Worm (Caenorhabditis elegans) whole organism, L4 larva: ENCODE measurements around the gene rpl-33.
"Not testable (repeated sequence)": the region's sequence is repeated elsewhere in the genome, so short reads cannot be mapped to it uniquely, and the experiment has no call there.

ENCODE experiments used
- R02D3.7 ChIP-seq: fragments of 150-350 bp; sonication (generic microtip); optimal IDR thresholded peaks from 3 replicates; lab custom pipeline; 2014; ENCODE audit warnings: missing biosample characterization, missing genetic modification characterization
- ama-1 ChIP-seq: fragments of 150-350 bp; optimal IDR thresholded peaks from 2 replicates; lab custom pipeline; 2014; ENCODE audit warnings: inconsistent platforms, mixed read lengths
- daf-12 ChIP-seq: fragments of 150-350 bp; optimal IDR thresholded peaks from 2 replicates; lab custom pipeline; 2014; ENCODE audit warnings: missing biosample characterization, missing genetic modification reagents, missing genetic modification characterization
- egl-43 ChIP-seq: fragments of 200-800 bp; sonication (Bioruptor generic); IDR thresholded peaks from 2 replicates; pipeline ENCODE4 v1.3.6; 2022; ENCODE audit warnings: missing genetic modification reagents, missing genetic modification characterization, missing compliant biosample characterization
- hif-1 ChIP-seq, 2 experiments: sonication (generic microtip); optimal IDR thresholded peaks; 2 replicates each; lab custom pipeline; 2016 to 2017; ENCODE audit warnings: missing compliant biosample characterization in 2 of 2, missing genetic modification characterization in 2 of 2, missing genetic modification reagents in 2 of 2, missing genotype in 2 of 2, mild to moderate bottlenecking in 1 of 2
- lin-39 ChIP-seq: fragments of 150-350 bp; optimal IDR thresholded peaks from 2 replicates; lab custom pipeline; 2014; ENCODE audit warnings: missing biosample characterization, missing genetic modification reagents, missing genetic modification characterization
- lsy-2 ChIP-seq, 2 experiments: fragments of 150-350 bp in 1 of 2; sonication (generic microtip) in 1 of 2; optimal IDR thresholded peaks; 2 replicates each; lab custom pipeline; 2014 to 2017; ENCODE audit warnings: missing biosample characterization in 2 of 2, missing genetic modification characterization in 2 of 2
- mdl-1 ChIP-seq, 2 experiments: fragments of 150-350 bp in 1 of 2; sonication (generic microtip) in 1 of 2; optimal IDR thresholded peaks; 2 replicates each; lab custom pipeline; 2014 to 2017; ENCODE audit warnings: missing biosample characterization in 2 of 2, missing genetic modification characterization in 2 of 2
- mes-2 ChIP-seq: sonication (generic microtip); optimal IDR thresholded peaks from 2 replicates; lab custom pipeline; 2016; ENCODE audit warnings: missing genotype, mild to moderate bottlenecking, missing genetic modification characterization, missing compliant biosample characterization; ENCODE audit not compliant: poor library complexity, severe bottlenecking
- nhr-25 ChIP-seq: sonication (generic microtip); optimal IDR thresholded peaks from 2 replicates; lab custom pipeline; 2017; ENCODE audit warnings: missing genetic modification characterization, mild to moderate bottlenecking, missing compliant biosample characterization, antibody characterized with exemption, moderate library complexity, borderline replicate concordance; ENCODE audit not compliant: insufficient read depth
- snpc-4 ChIP-seq: fragments of 150-350 bp; optimal IDR thresholded peaks from 2 replicates; lab custom pipeline; 2014; ENCODE audit warnings: missing biosample characterization, missing genetic modification characterization
- unc-130 ChIP-seq: sonication (generic microtip); optimal IDR thresholded peaks from 2 replicates; lab custom pipeline; 2016; ENCODE audit warnings: missing genetic modification reagents, missing genetic modification characterization, missing compliant biosample characterization
- vab-7 ChIP-seq: fragments of 200-800 bp; sonication (Bioruptor generic); IDR thresholded peaks from 2 replicates; pipeline ENCODE4 v1.3.6; 2022; ENCODE audit warnings: missing genetic modification reagents, missing genetic modification characterization, missing compliant biosample characterization

ce11 chrII:7084021-7084420, 21.3 kb upstream of the rpl-33 start, which contains the start of the genes T02G5.14 and T02G5.15:
- not testable (repeated sequence) for TF ChIP-seq unc-130 (GFP tag; lab: Kevin White, UChicago); ama-1 (lab: Kevin White, UChicago); mes-2 (tag; lab: Kevin White, UChicago); hif-1 (tag; optimal IDR thresholded peaks at IDR 0.05; lab: Kevin White, UChicago); snpc-4; lsy-2 (tag; optimal IDR thresholded peaks at IDR 0.05; lab: Kevin White, UChicago); nhr-25 (tag; lab: Kevin White, UChicago); vab-7 (GFP tag; lab: Robert Waterston, UW); daf-12 (tag; lab: Kevin White, UChicago); lin-39 (tag; lab: Kevin White, UChicago); egl-43 (GFP tag; lab: Robert Waterston, UW); R02D3.7; mdl-1 (tag; optimal IDR thresholded peaks at IDR 0.05; lab: Kevin White, UChicago)
